Worm (Caenorhabditis elegans) whole organism, L4/young adult: ENCODE results near the gene H03A11.2.

Experiments
- W03F9.2 ChIP-seq: fragments of 150-350 bp; optimal IDR thresholded peaks from 2 replicates; lab custom pipeline; 2014; ENCODE audit warnings: missing biosample characterization, missing genetic modification characterization
- him-1 ChIP-seq: sonication (generic microtip); optimal IDR thresholded peaks from 2 replicates; lab custom pipeline; 2016; ENCODE audit warnings: missing genotype, missing genetic modification reagents, missing genetic modification characterization, missing compliant biosample characterization

DNA sequence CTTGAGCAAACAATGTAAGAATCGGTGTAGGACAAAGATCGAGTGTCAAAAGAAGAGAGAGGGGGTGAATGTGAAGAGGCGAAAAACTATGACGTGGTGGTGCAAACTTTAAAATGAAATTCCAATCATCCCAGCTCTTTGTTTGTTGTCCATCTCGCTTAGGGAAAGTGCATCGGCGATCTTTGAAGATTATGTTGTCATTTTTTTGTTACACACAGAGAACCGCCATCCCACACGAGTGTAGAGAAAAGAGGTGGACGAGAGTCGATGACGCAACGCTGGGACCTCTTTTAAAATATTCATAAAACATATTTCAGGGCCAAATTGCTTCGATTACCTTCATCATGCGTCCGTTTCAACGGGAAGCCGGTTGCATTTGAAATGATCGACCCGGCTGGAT is 39.1 kb downstream of the H03A11.2 start:
- TF ChIP-seq W03F9.2 = no peak
- no peak for TF ChIP-seq him-1 (tag; lab: Kevin White, UChicago)
